Fruit fly (Drosophila melanogaster): ENCODE data around the gene CG2991.
A peak's percentile ranks its signal among the peaks of the same experiment; 100 is the strongest.

Gene CG2991

dm6 chr2L:2908440-2909154, 51.6 kb downstream of the CG2991 start (continued):
- no peak for TF ChIP-seq pan (optimal IDR thresholded peaks at IDR 0.05)
- peak in 1 of 2 experiments; percentile 29 for TF ChIP-seq pan (GFP tag; optimal IDR thresholded peaks at IDR 0.05 in 1 of 2, IDR thresholded peaks at IDR 0.05 in 1 of 2)
- TF ChIP-seq tll (GFP tag; optimal IDR thresholded peaks at IDR 0.05): peak in 1 of 2 experiments; percentile 21
- 0 out of 2 replicates have a peak, but pooled peaks have one; percentile 5 for TF ChIP-seq CG31441 (GFP tag; IDR thresholded peaks at IDR 0.05)
- TF ChIP-seq oc (tag; optimal IDR thresholded peaks at IDR 0.05): peak; percentile 80
- TF ChIP-seq CG6254 (GFP tag; optimal IDR thresholded peaks at IDR 0.05): no peak
- TF ChIP-seq vvl (GFP tag; IDR thresholded peaks at IDR 0.05): peak; percentile 21; the same call in 1 of the 2 replicates
- no peak for TF ChIP-seq CG4328 (GFP tag; optimal IDR thresholded peaks at IDR 0.05)
- peak; percentile 6 for TF ChIP-seq sqz (GFP tag; optimal IDR thresholded peaks at IDR 0.05)
- no peak for TF ChIP-seq CG4820 (GFP tag; optimal IDR thresholded peaks at IDR 0.05)
- TF ChIP-seq chinmo (GFP tag; IDR thresholded peaks at IDR 0.05; ENCODE audit: partially characterized antibody): 0 out of 4 replicates have a peak, but pooled peaks have one; percentile 67
- no peak for TF ChIP-seq Gsc (GFP tag; IDR thresholded peaks at IDR 0.05)
- peak; percentile 1 for TF ChIP-seq CG10543 (GFP tag; optimal IDR thresholded peaks at IDR 0.05)
- TF ChIP-seq CG14441 (GFP tag; IDR thresholded peaks at IDR 0.05): no peak
- no peak for TF ChIP-seq otp (GFP tag; IDR thresholded peaks at IDR 0.05)
- no peak for TF ChIP-seq seq (GFP tag; IDR thresholded peaks at IDR 0.05)
- no peak for TF ChIP-seq dati (GFP tag; IDR thresholded peaks at IDR 0.05)
- TF ChIP-seq CG4854 (GFP tag; optimal IDR thresholded peaks at IDR 0.05): no peak
- TF ChIP-seq CG32532 (GFP tag; IDR thresholded peaks at IDR 0.05): peak; percentile 7; the same call in 1 of the 2 replicates
- TF ChIP-seq unc-4 (GFP tag; IDR thresholded peaks at IDR 0.05; ENCODE audit: partially characterized antibody): no peak
- TF ChIP-seq bsh (GFP tag; optimal IDR thresholded peaks at IDR 0.05): peak in 1 of 2 experiments; percentile 14
- TF ChIP-seq mirr (GFP tag; optimal IDR thresholded peaks at IDR 0.05): peak; percentile 11
- peak; percentile 73 for TF ChIP-seq kni (GFP tag; optimal IDR thresholded peaks at IDR 0.05)
- peak; percentile 50 for TF ChIP-seq CG5180 (GFP tag; optimal IDR thresholded peaks at IDR 0.05)
- TF ChIP-seq CG11398 (GFP tag; optimal IDR thresholded peaks at IDR 0.05): no peak

- no peak for TF ChIP-seq CG12155 (GFP tag; optimal IDR thresholded peaks at IDR 0.05)
- TF ChIP-seq CG18599 (GFP tag; optimal IDR thresholded peaks at IDR 0.05): peak; percentile 4
- TF ChIP-seq klu (GFP tag; IDR thresholded peaks at IDR 0.05): no peak
- TF ChIP-seq kay (GFP tag; optimal IDR thresholded peaks at IDR 0.05): no peak
- no peak for TF ChIP-seq fd102C (GFP tag; optimal IDR thresholded peaks at IDR 0.05)
- TF ChIP-seq CG8290 (GFP tag; optimal IDR thresholded peaks at IDR 0.05): no peak
- peak in 1 of 2 experiments; percentile 29 for TF ChIP-seq CG8290 (tag; optimal IDR thresholded peaks at IDR 0.05)
- TF ChIP-seq CG32767 (GFP tag; IDR thresholded peaks at IDR 0.05): no peak
- no peak for TF ChIP-seq CG8478 (optimal IDR thresholded peaks at IDR 0.05)
- no peak for TF ChIP-seq jing (GFP tag; optimal IDR thresholded peaks at IDR 0.05)
- no peak for TF ChIP-seq tgo (GFP tag; IDR thresholded peaks at IDR 0.05)
- no peak for TF ChIP-seq CG7839 (tag; optimal IDR thresholded peaks at IDR 0.05)
- no peak for TF ChIP-seq CG7271 (tag; optimal IDR thresholded peaks at IDR 0.05)
- TF ChIP-seq lbe (GFP tag; optimal IDR thresholded peaks at IDR 0.05): no peak
- TF ChIP-seq CG3995 (GFP tag; optimal IDR thresholded peaks at IDR 0.05): no peak
- TF ChIP-seq chm (GFP tag; IDR thresholded peaks at IDR 0.05): no peak
- no peak for TF ChIP-seq Antp (GFP tag; optimal IDR thresholded peaks at IDR 0.05)
- TF ChIP-seq MTF-1 (GFP tag; optimal IDR thresholded peaks at IDR 0.05; ENCODE audit: borderline replicate concordance): peak; percentile 22
- TF ChIP-seq CG17568 (GFP tag; optimal IDR thresholded peaks at IDR 0.05): peak; percentile 34
- TF ChIP-seq GATAe (GFP tag; conservative IDR thresholded peaks at IDR 0.05): no peak
- peak; percentile 47 for TF ChIP-seq lab (GFP tag; optimal IDR thresholded peaks at IDR 0.05)
- TF ChIP-seq Lhr (GFP tag; optimal IDR thresholded peaks at IDR 0.05): no peak
- no peak for TF ChIP-seq ap (GFP tag; IDR thresholded peaks at IDR 0.05)
- TF ChIP-seq Dp (GFP tag; optimal IDR thresholded peaks at IDR 0.05): no peak
- no peak for TF ChIP-seq H15 (GFP tag; IDR thresholded peaks at IDR 0.05)
- TF ChIP-seq CG6175 (GFP tag; IDR thresholded peaks at IDR 0.05): no peak
Measured at dm6 chr2L:2909495-2909894, 52.5 kb downstream of the CG2991 start.

Measured in whole organism, embryonic.